Fruit fly (Drosophila melanogaster): ENCODE data around the gene Drsl6.

Gene Drsl6

dm6 chr3L:3380225-3381043 is 44.2 kb upstream of the Drsl6 start (continued):
- TF ChIP-seq Doc3 (GFP tag; IDR thresholded peaks at IDR 0.05; ENCODE audit: partially characterized antibody) (no peak), mld (GFP tag; IDR thresholded peaks at IDR 0.05; ENCODE audit: partially characterized antibody) (no peak), fru (optimal IDR thresholded peaks at IDR 0.05) (no peak), sisA (GFP tag; IDR thresholded peaks at IDR 0.05) (peak; percentile 59), ash1 (GFP tag; optimal IDR thresholded peaks at IDR 0.05) (no peak), Scr (GFP tag; IDR thresholded peaks at IDR 0.05; ENCODE audit: partially characterized antibody) (peak; percentile 10; the same call in 1 of the 2 replicates), nerfin-1 (tag; optimal IDR thresholded peaks at IDR 0.05) (peak; percentile 55), ssp (GFP tag; IDR thresholded peaks at IDR 0.05) (peak; percentile 57), CG7556 (GFP tag; optimal IDR thresholded peaks at IDR 0.05) (peak; percentile 16), CG13894 (tag; optimal IDR thresholded peaks at IDR 0.05) (no peak), tap (tag; optimal IDR thresholded peaks at IDR 0.05) (peak; percentile 66), YL-1 (GFP tag; optimal IDR thresholded peaks at IDR 0.05) (no peak), CG15601 (tag; optimal IDR thresholded peaks at IDR 0.05) (peak; percentile 54), chn (GFP tag; optimal IDR thresholded peaks at IDR 0.05) (peak; percentile 6), CG11093 (GFP tag; IDR thresholded peaks at IDR 0.05) (0 out of 3 replicates have a peak, but pooled peaks have one; percentile 32), PHDP (tag; optimal IDR thresholded peaks at IDR 0.05) (peak; percentile 36), Fer3 (tag; optimal IDR thresholded peaks at IDR 0.05) (no peak), CG8281 (tag; optimal IDR thresholded peaks at IDR 0.05) (peak; percentile 17), Mes4 (GFP tag; optimal IDR thresholded peaks at IDR 0.05) (no peak), CG1024 (GFP tag; IDR thresholded peaks at IDR 0.05) (no peak), CG42726 (GFP tag; IDR thresholded peaks at IDR 0.05; ENCODE audit: partially characterized antibody) (no peak), Mad (GFP tag; optimal IDR thresholded peaks at IDR 0.05) (no peak), CG11398 (GFP tag; optimal IDR thresholded peaks at IDR 0.05) (no peak), Adf1 (GFP tag; IDR thresholded peaks at IDR 0.05) (peak; percentile 63), NfI (GFP tag; optimal IDR thresholded peaks at IDR 0.05) (peak; percentile 34), CG4617 (GFP tag; optimal IDR thresholded peaks at IDR 0.05; ENCODE audit: borderline replicate concordance) (no peak), ham (GFP tag; IDR thresholded peaks at IDR 0.05) (no peak), dmrt99B (tag; optimal IDR thresholded peaks at IDR 0.05) (peak; percentile 83), slp2 (GFP tag; optimal IDR thresholded peaks at IDR 0.05) (no peak), CG10209 (GFP tag; optimal IDR thresholded peaks at IDR 0.05) (peak; percentile 5), Ravus (GFP tag; IDR thresholded peaks at IDR 0.05) (no peak), CG15011 (GFP tag; optimal IDR thresholded peaks at IDR 0.05) (no peak), sd (tag; optimal IDR thresholded peaks at IDR 0.05) (peak; percentile 29), odd (GFP tag; optimal IDR thresholded peaks at IDR 0.05) (peak; percentile 5), pum (GFP tag; optimal IDR thresholded peaks at IDR 0.05) (peak; percentile 16), CG32772 (GFP tag; IDR thresholded peaks at IDR 0.05) (no peak), Oli (tag; optimal IDR thresholded peaks at IDR 0.05) (peak; percentile 47), CG31224 (GFP tag; IDR thresholded peaks at IDR 0.05) (no peak), Pdp1 (GFP tag; optimal IDR thresholded peaks at IDR 0.05) (peak in 1 of 2 experiments; percentile 12), exex (tag; optimal IDR thresholded peaks at IDR 0.05) (no peak), CG10321 (GFP tag; IDR thresholded peaks at IDR 0.05) (no peak), Hsf (GFP tag; optimal IDR thresholded peaks at IDR 0.05) (peak; percentile 20), Awh (GFP tag; IDR thresholded peaks at IDR 0.05) (0 out of 2 replicates have a peak, but pooled peaks have one; percentile 32), prd (optimal IDR thresholded peaks at IDR 0.05) (no peak), prd (GFP tag; IDR thresholded peaks at IDR 0.05) (peak; percentile 57; the same call in 2 of the 3 replicates), sens (GFP tag) (peak; percentile 89), maf-S (GFP tag; optimal IDR thresholded peaks at IDR 0.05) (no peak), vvl (GFP tag; IDR thresholded peaks at IDR 0.05) (peak; percentile 54), CG6765 (GFP tag; optimal IDR thresholded peaks at IDR 0.05) (no peak)

Measured in whole organism, embryonic.